Worm (Caenorhabditis elegans) whole organism, early embryonic: ENCODE data around the gene nhr-146.
"Not testable (repeated sequence)": the region's sequence is repeated elsewhere in the genome, so short reads cannot be mapped to it uniquely, and the experiment has no call there.

Source experiments
- B0310.2 ChIP-seq: sonication (generic microtip); optimal IDR thresholded peaks from 2 replicates; lab custom pipeline; 2016; ENCODE audit warnings: mild to moderate bottlenecking, missing genetic modification characterization, missing compliant biosample characterization
- F13C5.2 ChIP-seq: sonication (generic microtip); optimal IDR thresholded peaks from 2 replicates; lab custom pipeline; 2017; ENCODE audit warnings: mild to moderate bottlenecking, missing genetic modification characterization, inconsistent platforms, missing compliant biosample characterization
- aly-1 ChIP-seq: sonication (generic microtip); optimal IDR thresholded peaks from 2 replicates; lab custom pipeline; 2016; ENCODE audit warnings: missing genetic modification characterization, missing compliant biosample characterization
- ama-1 ChIP-seq: fragments of 150-350 bp; optimal IDR thresholded peaks from 2 replicates; lab custom pipeline; 2014
- ceh-13 ChIP-seq: fragments of 200-800 bp; sonication (Bioruptor generic); optimal IDR thresholded peaks from 2 replicates; lab custom pipeline; 2018; ENCODE audit warnings: mild to moderate bottlenecking, missing genetic modification characterization, missing compliant biosample characterization
- ceh-36 ChIP-seq: sonication (generic microtip); optimal IDR thresholded peaks from 2 replicates; lab custom pipeline; 2016; ENCODE audit warnings: missing genetic modification characterization, inconsistent platforms, missing compliant biosample characterization
- ets-7 ChIP-seq: sonication (generic microtip); optimal IDR thresholded peaks from 2 replicates; lab custom pipeline; 2016; ENCODE audit warnings: missing genotype, missing genetic modification characterization, missing compliant biosample characterization
- flt-1 ChIP-seq: fragments of 200-800 bp; sonication (Bioruptor generic); IDR thresholded peaks from 2 replicates; pipeline ENCODE4 v1.3.6; 2022; ENCODE audit warnings: missing genetic modification characterization, missing compliant biosample characterization
- hmbx-1 ChIP-seq: sonication (generic microtip); optimal IDR thresholded peaks from 2 replicates; lab custom pipeline; 2016; ENCODE audit warnings: mild to moderate bottlenecking, missing genetic modification characterization, missing compliant biosample characterization
- hmg-4 ChIP-seq: fragments of 200-800 bp; sonication (Bioruptor generic); optimal IDR thresholded peaks from 2 replicates; lab custom pipeline; 2018; ENCODE audit warnings: mild to moderate bottlenecking, missing genetic modification characterization, missing compliant biosample characterization
- hnd-1 ChIP-seq: sonication (generic microtip); optimal IDR thresholded peaks from 2 replicates; lab custom pipeline; 2016; ENCODE audit warnings: missing genetic modification characterization, missing compliant biosample characterization
- pes-1 ChIP-seq: fragments of 200-800 bp; sonication (Bioruptor generic); IDR thresholded peaks from 2 replicates; pipeline ENCODE4 v1.3.6; 2022; ENCODE audit warnings: missing genetic modification reagents, missing genetic modification characterization, missing compliant biosample characterization
- scrt-1 ChIP-seq: fragments of 200-800 bp; sonication (Bioruptor generic); IDR thresholded peaks from 2 replicates; pipeline ENCODE4 v1.3.6; 2022; ENCODE audit warnings: missing genetic modification characterization, missing compliant biosample characterization
- sea-1 ChIP-seq: fragments of 200-800 bp; sonication (Bioruptor generic); conservative IDR thresholded peaks from 2 replicates; pipeline ENCODE4 v1.3.6; 2022; ENCODE audit warnings: missing genetic modification characterization, missing compliant biosample characterization
- tbx-11 ChIP-seq: fragments of 200-800 bp; sonication (Bioruptor generic); IDR thresholded peaks from 2 replicates; pipeline ENCODE4 v1.3.6; 2022; ENCODE audit warnings: missing genetic modification characterization, missing compliant biosample characterization
- tbx-37 ChIP-seq: fragments of 200-800 bp; sonication (Bioruptor generic); conservative IDR thresholded peaks from 2 replicates; pipeline ENCODE4 v1.3.6; 2022; ENCODE audit warnings: missing genetic modification reagents, missing genetic modification characterization, missing compliant biosample characterization
- tra-4 ChIP-seq: sonication (generic microtip); optimal IDR thresholded peaks from 2 replicates; lab custom pipeline; 2017; ENCODE audit warnings: missing genetic modification characterization, missing compliant biosample characterization

nhr-146 gene

ce11 chrIV:1631651-1632050 is 5.0 kb downstream of the nhr-146 start, which contains the start of gene cpg-24:
Gene cpg-24 (plus strand): TSS chrIV:1631951.
- no peak for TF ChIP-seq B0310.2
- TF ChIP-seq tra-4 (tag; lab: Kevin White, UChicago): no peak
- TF ChIP-seq ceh-36 (tag; lab: Kevin White, UChicago): no peak
- TF ChIP-seq hmbx-1 (tag; lab: Kevin White, UChicago): no peak
- no peak for TF ChIP-seq tbx-11
- no peak for TF ChIP-seq sea-1 (GFP tag; lab: Robert Waterston, UW)
- TF ChIP-seq ama-1 (lab: Kevin White, UChicago): no peak
- no peak for TF ChIP-seq hnd-1 (tag; lab: Kevin White, UChicago)
- no peak for TF ChIP-seq ets-7
- TF ChIP-seq flt-1 (GFP tag; lab: Robert Waterston, UW): no peak
- no peak for TF ChIP-seq F13C5.2

ce11 chrIV:1632593-1632992 is 6.0 kb downstream of the nhr-146 start:
- TF ChIP-seq scrt-1 (no peak), ceh-36 (tag; lab: Kevin White, UChicago) (peak; percentile 78), ceh-13 (GFP tag; lab: Kevin White, UChicago) (no peak)

- TF ChIP-seq tra-4 (tag; lab: Kevin White, UChicago) (no peak), hnd-1 (tag; lab: Kevin White, UChicago) (no peak), tbx-11 (no peak)
Measured at ce11 chrIV:1633445-1633844, 6.8 kb downstream of the nhr-146 start, which contains the start of gene Y41D4B.6. Gene Y41D4B.6 (plus strand): TSS chrIV:1633745.

- no peak for TF ChIP-seq tra-4 (tag; lab: Kevin White, UChicago)
Measured at ce11 chrIV:1637333-1637732, 10.7 kb downstream of the nhr-146 start.

ce11 chrIV:1645198-1645597 is 18.6 kb downstream of the nhr-146 start, which contains the start of gene nhr-274:
Gene nhr-274 (minus strand): TSS chrIV:1645298.
- not testable (repeated sequence) for TF ChIP-seq scrt-1; aly-1 (tag; lab: Kevin White, UChicago); hmg-4

- TF ChIP-seq tbx-37 (GFP tag; lab: Robert Waterston, UW) (no peak), flt-1 (GFP tag; lab: Robert Waterston, UW) (no peak), B0310.2 (no peak), hmbx-1 (tag; lab: Kevin White, UChicago) (no peak), aly-1 (tag; lab: Kevin White, UChicago) (no peak)
Measured at ce11 chrIV:1649349-1649748, 22.7 kb downstream of the nhr-146 start.

ce11 chrIV:1649794-1650193 is 23.2 kb downstream of the nhr-146 start:
- TF ChIP-seq scrt-1 (no peak), tbx-37 (GFP tag; lab: Robert Waterston, UW) (no peak), B0310.2 (no peak), pes-1 (no peak), F13C5.2 (no peak), ets-7 (no peak), ama-1 (lab: Kevin White, UChicago) (no peak), tbx-11 (no peak), hnd-1 (tag; lab: Kevin White, UChicago) (no peak), ceh-36 (tag; lab: Kevin White, UChicago) (no peak), hmg-4 (no peak), flt-1 (GFP tag; lab: Robert Waterston, UW) (no peak), tra-4 (tag; lab: Kevin White, UChicago) (no peak)

- TF ChIP-seq tbx-37 (GFP tag; lab: Robert Waterston, UW) (no peak), B0310.2 (no peak), ama-1 (lab: Kevin White, UChicago) (no peak), pes-1 (no peak), tra-4 (tag; lab: Kevin White, UChicago) (no peak), sea-1 (GFP tag; lab: Robert Waterston, UW) (no peak), hmg-4 (no peak), scrt-1 (no peak), tbx-11 (no peak), ets-7 (no peak), aly-1 (tag; lab: Kevin White, UChicago) (no peak), ceh-13 (GFP tag; lab: Kevin White, UChicago) (no peak), hmbx-1 (tag; lab: Kevin White, UChicago) (no peak), ceh-36 (tag; lab: Kevin White, UChicago) (no peak)
Measured at ce11 chrIV:1655312-1655711, 28.7 kb downstream of the nhr-146 start.

ce11 chrIV:1657069-1657468 is 30.5 kb downstream of the nhr-146 start:
- no peak for TF ChIP-seq sea-1 (GFP tag; lab: Robert Waterston, UW)
